Fruit fly (Drosophila melanogaster) whole organism, pupa: ENCODE results near the gene BG642167.

ENCODE experiments used
- CG10348 ChIP-seq: fragments of 200-800 bp; sonication (Bioruptor generic); IDR thresholded peaks from 2 replicates; pipeline ENCODE4 v1.3.6; 2022; ENCODE audit warnings: missing biosample characterization, missing genetic modification characterization
- CG13204 ChIP-seq: fragments of 200-800 bp; sonication (Bioruptor generic); optimal IDR thresholded peaks from 2 replicates; lab custom pipeline; 2018; ENCODE audit warnings: missing biosample characterization, mild to moderate bottlenecking, missing genetic modification characterization, moderate library complexity
- CG14655 ChIP-seq: fragments of 200-800 bp; sonication (Bioruptor generic); optimal IDR thresholded peaks from 3 replicates; lab custom pipeline; 2017; ENCODE audit warnings: mild to moderate bottlenecking, missing biosample characterization, missing genetic modification reagents, missing genetic modification characterization
- CG15710 ChIP-seq: fragments of 200-800 bp; sonication (Bioruptor generic); optimal IDR thresholded peaks from 2 replicates; lab custom pipeline; 2018; ENCODE audit warnings: missing biosample characterization, mild to moderate bottlenecking, missing genetic modification characterization, moderate library complexity
- CG17806 ChIP-seq: fragments of 200-800 bp; sonication (Bioruptor generic); optimal IDR thresholded peaks from 2 replicates; lab custom pipeline; 2018; ENCODE audit warnings: missing biosample characterization, mild to moderate bottlenecking, missing genetic modification characterization, moderate library complexity
- CG32121 ChIP-seq: fragments of 200-800 bp; sonication (Bioruptor generic); IDR thresholded peaks from 2 replicates; pipeline ENCODE4 v1.3.6; 2022; ENCODE audit warnings: missing biosample characterization, missing genetic modification characterization
- CG34367 ChIP-seq: fragments of 200-800 bp; sonication (Bioruptor generic); optimal IDR thresholded peaks from 2 replicates; lab custom pipeline; 2018; ENCODE audit warnings: missing biosample characterization, mild to moderate bottlenecking, missing genetic modification characterization
- CG4496 ChIP-seq: fragments of 200-800 bp; sonication (Bioruptor generic); IDR thresholded peaks from 3 replicates; pipeline ENCODE4 v1.3.6; 2022; ENCODE audit warnings: missing biosample characterization, missing genetic modification characterization
- CG8159 ChIP-seq: fragments of 200-800 bp; sonication (Bioruptor generic); optimal IDR thresholded peaks from 3 replicates; lab custom pipeline; 2018; ENCODE audit warnings: missing biosample characterization, mild to moderate bottlenecking, missing genetic modification characterization, moderate library complexity
- CG8301 ChIP-seq: fragments of 200-800 bp; sonication (Bioruptor generic); optimal IDR thresholded peaks from 2 replicates; lab custom pipeline; 2018; ENCODE audit warnings: missing biosample characterization, mild to moderate bottlenecking, missing genetic modification characterization
- CG9948 ChIP-seq: fragments of 200-800 bp; sonication (Bioruptor generic); optimal IDR thresholded peaks from 2 replicates; lab custom pipeline; 2018; ENCODE audit warnings: missing biosample characterization, mild to moderate bottlenecking, missing genetic modification characterization, moderate library complexity
- D1 ChIP-seq: fragments of 200-800 bp; sonication (Bioruptor generic); optimal IDR thresholded peaks from 2 replicates; lab custom pipeline; 2018; ENCODE audit warnings: missing biosample characterization, mild to moderate bottlenecking, missing genetic modification characterization, moderate library complexity
- EcR ChIP-seq: fragments of 200-800 bp; sonication (Bioruptor generic); optimal IDR thresholded peaks from 3 replicates; lab custom pipeline; 2019; ENCODE audit warnings: missing biosample characterization, missing genetic modification characterization, mild to moderate bottlenecking, moderate library complexity, missing genetic modification reagents
- Ets98B ChIP-seq: fragments of 200-800 bp; sonication (Bioruptor generic); IDR thresholded peaks from 2 replicates; pipeline ENCODE4 v1.3.6; 2022; ENCODE audit warnings: missing biosample characterization, missing genetic modification characterization
- Pif1A ChIP-seq: fragments of 200-800 bp; sonication (Bioruptor generic); optimal IDR thresholded peaks from 3 replicates; lab custom pipeline; 2016; ENCODE audit warnings: missing biosample characterization, missing genetic modification characterization
- Pif1B ChIP-seq: fragments of 200-800 bp; sonication (Bioruptor generic); optimal IDR thresholded peaks from 3 replicates; lab custom pipeline; 2016; ENCODE audit warnings: missing biosample characterization, missing genetic modification characterization
- Snoo ChIP-seq: fragments of 200-800 bp; sonication (Bioruptor generic); optimal IDR thresholded peaks from 3 replicates; lab custom pipeline; 2017; ENCODE audit warnings: missing biosample characterization, mild to moderate bottlenecking, missing genetic modification characterization, inconsistent platforms
- fd96Ca ChIP-seq: fragments of 200-800 bp; sonication (Bioruptor generic); IDR thresholded peaks from 3 replicates; pipeline ENCODE4 v1.3.6; 2022; ENCODE audit warnings: missing biosample characterization, missing genetic modification characterization
- gl ChIP-seq: fragments of 200-800 bp; sonication (Bioruptor generic); optimal IDR thresholded peaks from 2 replicates; lab custom pipeline; 2018; ENCODE audit warnings: missing biosample characterization, mild to moderate bottlenecking, missing genetic modification characterization
- rn ChIP-seq: fragments of 200-800 bp; sonication (Bioruptor generic); IDR thresholded peaks from 2 replicates; pipeline ENCODE4 v1.3.6; 2022; ENCODE audit warnings: missing biosample characterization, missing genetic modification characterization

The BG642167 gene

dm6 chr3R:25776137-25776536, 30.1 kb upstream of the BG642167 start, which contains the start of gene CG17196:
Gene CG17196, minus strand, starts transcription at chr3R:25776237.
- TF ChIP-seq CG15710 (tag; lab: Kevin White, UChicago), result no peak
- TF ChIP-seq CG10348, result no peak
- TF ChIP-seq Pif1A, result no peak
- no peak for TF ChIP-seq CG32121
- no peak for TF ChIP-seq CG9948 (tag; lab: Kevin White, UChicago)
- TF ChIP-seq rn (GFP tag; lab: Robert Waterston, UW), result no peak
- TF ChIP-seq fd96Ca, result no peak
- TF ChIP-seq CG17806, result no peak
- TF ChIP-seq Ets98B (GFP tag; lab: Robert Waterston, UW), result no peak
- no peak for TF ChIP-seq CG34367 (tag; lab: Kevin White, UChicago)
- TF ChIP-seq gl (tag; lab: Kevin White, UChicago), result no peak
- TF ChIP-seq CG8301 (tag; lab: Kevin White, UChicago), result no peak
- TF ChIP-seq CG13204 (GFP tag; lab: Kevin White, UChicago), result no peak
- TF ChIP-seq EcR (GFP tag; lab: Kevin White, UChicago), result no peak

DNA sequence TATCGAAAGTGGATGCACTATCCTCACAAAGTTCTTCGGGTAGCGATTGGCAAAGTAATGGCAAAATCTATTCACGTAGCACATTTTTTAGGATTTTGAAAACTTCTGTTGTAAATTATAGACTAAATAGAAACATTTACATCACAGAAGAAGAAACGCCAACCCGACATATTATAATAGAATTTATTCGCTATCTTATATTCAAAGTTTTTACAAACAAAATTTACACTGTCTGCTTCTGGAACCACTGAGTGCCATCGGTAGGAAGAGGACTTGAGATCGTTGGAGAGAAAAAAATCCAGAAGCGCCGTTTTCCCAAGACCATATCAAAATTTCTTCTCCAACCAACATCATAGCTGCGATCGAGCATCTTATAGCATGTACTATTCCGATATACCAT, 29.1 kb upstream of the BG642167 start, which contains the start of gene CG17195:
CG17195 (minus strand) TSS at position 101 of the 400 bp plus-strand sequence.
- TF ChIP-seq rn (GFP tag; lab: Robert Waterston, UW) (no peak), D1 (no peak), EcR (GFP tag; lab: Kevin White, UChicago) (no peak), CG9948 (tag; lab: Kevin White, UChicago) (no peak), Pif1A (no peak), fd96Ca (no peak), Ets98B (GFP tag; lab: Robert Waterston, UW) (no peak), CG32121 (no peak), CG8301 (tag; lab: Kevin White, UChicago) (no peak), CG8159 (tag; lab: Kevin White, UChicago) (no peak), CG10348 (no peak), CG13204 (GFP tag; lab: Kevin White, UChicago) (no peak), CG15710 (tag; lab: Kevin White, UChicago) (no peak), Snoo (no peak), CG34367 (tag; lab: Kevin White, UChicago) (no peak), gl (tag; lab: Kevin White, UChicago) (no peak)
- TF ChIP-seq, all 21 proteins: peak for 0

- TF ChIP-seq Pif1B (GFP tag; lab: Kevin White, UChicago), result no peak
- TF ChIP-seq CG34367 (tag; lab: Kevin White, UChicago), result no peak
- TF ChIP-seq CG32121, result no peak
- no peak for TF ChIP-seq CG14655 (GFP tag; lab: Kevin White, UChicago)
- no peak for TF ChIP-seq D1
- no peak for TF ChIP-seq CG17806
- TF ChIP-seq, all 21 proteins: peak for 0
Measured at dm6 chr3R:25778205-25778604, 28.0 kb upstream of the BG642167 start, which contains the start of gene CG4956. Gene CG4956, minus strand, starts transcription at chr3R:25778305.

DNA sequence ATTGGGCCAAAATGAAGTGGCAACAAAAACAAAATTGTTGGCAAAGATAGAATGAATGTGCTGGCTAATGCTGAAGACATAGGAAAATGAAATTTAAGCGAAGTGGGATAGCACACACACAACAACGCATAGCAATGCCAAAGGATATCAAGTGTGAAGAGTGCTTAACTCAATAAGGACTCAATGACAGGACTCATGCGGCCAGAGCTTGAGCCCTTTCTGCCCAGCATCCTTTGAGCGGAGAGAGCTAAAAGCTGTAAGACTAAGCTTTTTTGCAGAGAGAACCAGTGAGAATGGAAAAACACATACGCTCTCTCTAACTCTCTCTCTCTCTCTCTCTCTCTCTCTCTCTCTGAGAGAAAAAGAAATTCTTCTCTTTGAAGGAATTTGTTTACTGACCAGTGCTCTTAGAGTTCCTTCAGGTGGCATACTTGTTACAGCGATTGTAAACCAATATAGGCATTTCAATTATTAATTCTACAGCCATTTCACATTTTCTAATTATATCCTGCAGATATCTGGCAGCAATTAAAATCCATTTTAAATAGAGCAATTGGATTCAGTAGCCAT, 23.3 kb upstream of the BG642167 start:
- TF ChIP-seq Snoo, result no peak
- TF ChIP-seq CG34367 (tag; lab: Kevin White, UChicago), result no peak
- TF ChIP-seq rn (GFP tag; lab: Robert Waterston, UW), result no peak
- no peak for TF ChIP-seq Pif1B (GFP tag; lab: Kevin White, UChicago)
- TF ChIP-seq CG4496 (GFP tag; lab: Robert Waterston, UW), result no peak
- no peak for TF ChIP-seq D1
- no peak for TF ChIP-seq CG10348
- TF ChIP-seq Pif1A, result no peak
- no peak for TF ChIP-seq CG15710 (tag; lab: Kevin White, UChicago)
- TF ChIP-seq CG13204 (GFP tag; lab: Kevin White, UChicago), result no peak

dm6 chr3R:25787198-25787597, 19.0 kb upstream of the BG642167 start, which contains the start of gene CG4960:
Gene CG4960, minus strand, starts transcription at chr3R:25787298.
- no peak for TF ChIP-seq CG9948 (tag; lab: Kevin White, UChicago)
- TF ChIP-seq Ets98B (GFP tag; lab: Robert Waterston, UW), result no peak

DNA sequence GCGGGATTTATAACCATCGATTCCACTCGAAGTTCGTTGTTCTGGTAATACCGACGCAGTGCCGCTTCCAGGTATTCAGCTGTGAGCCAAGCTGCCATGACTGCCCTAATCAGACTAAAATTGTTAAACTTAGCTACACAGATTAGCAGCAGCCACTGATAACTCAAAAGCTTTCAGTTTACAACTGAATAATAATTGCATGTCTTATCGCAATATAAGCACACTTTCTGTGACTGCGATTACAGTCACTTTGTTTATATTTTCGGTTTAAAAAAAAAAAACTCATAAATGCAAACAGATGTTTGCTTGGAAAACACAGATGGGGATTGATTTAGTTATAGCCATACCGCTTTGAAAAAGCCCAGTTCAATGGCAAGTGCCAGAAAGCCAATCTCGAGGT, 16.9 kb upstream of the BG642167 start, which contains the start of gene CG31380:
CG31380 (minus strand) TSS at position 101 of the 400 bp plus-strand sequence.
- TF ChIP-seq Pif1B (GFP tag; lab: Kevin White, UChicago) (no peak), CG17806 (no peak), fd96Ca (no peak), gl (tag; lab: Kevin White, UChicago) (no peak), rn (GFP tag; lab: Robert Waterston, UW) (no peak), CG13204 (GFP tag; lab: Kevin White, UChicago) (no peak), CG8301 (tag; lab: Kevin White, UChicago) (no peak), CG15710 (tag; lab: Kevin White, UChicago) (no peak), CG10348 (no peak), D1 (no peak), Pif1A (no peak)

DNA sequence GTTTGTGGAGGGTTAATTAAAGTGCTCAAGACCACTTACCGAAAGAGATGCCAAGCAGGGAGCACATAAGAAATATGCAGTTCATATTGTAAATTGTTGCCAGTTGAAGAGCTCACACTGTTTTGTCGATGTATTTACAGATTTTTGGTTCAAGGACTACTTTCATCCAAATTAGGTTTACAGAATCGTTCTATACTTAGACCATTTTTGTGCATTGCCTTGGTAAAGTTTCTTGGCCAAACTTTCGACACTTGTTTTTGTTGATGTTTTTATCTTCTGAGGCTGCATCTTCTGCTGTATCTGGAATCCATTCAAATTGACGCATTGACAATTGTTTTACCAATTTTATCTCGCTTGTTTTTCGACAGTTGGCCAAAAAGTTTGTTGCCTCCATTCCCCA, 15.9 kb upstream of the BG642167 start, which contains the start of gene CG31093:
CG31093 (minus strand) TSS at position 101 of the 400 bp plus-strand sequence.
- TF ChIP-seq CG17806 (no peak), Ets98B (GFP tag; lab: Robert Waterston, UW) (no peak), EcR (GFP tag; lab: Kevin White, UChicago) (no peak), Pif1B (GFP tag; lab: Kevin White, UChicago) (no peak), Pif1A (no peak), gl (tag; lab: Kevin White, UChicago) (no peak), CG9948 (tag; lab: Kevin White, UChicago) (no peak), rn (GFP tag; lab: Robert Waterston, UW) (no peak), CG13204 (GFP tag; lab: Kevin White, UChicago) (no peak)
